Fruit fly (Drosophila melanogaster) whole organism, larva: Measurements from ENCODE around the gene CG7546.

Experiments used
- noc ChIP-seq: fragments of 200-800 bp; sonication (Bioruptor generic); optimal IDR thresholded peaks from 3 replicates; lab custom pipeline; 2019; ENCODE audit warnings: missing biosample characterization, mild to moderate bottlenecking, missing genetic modification characterization, moderate library complexity

CG7546 gene

dm6 chr3L:7562310-7562709, 51.5 kb downstream of the CG7546 start, which contains the start of gene frac:
Gene frac (plus strand): TSS chr3L:7562610.
- TF ChIP-seq noc (tag; lab: Kevin White, UChicago), result no peak
